Worm (Caenorhabditis elegans) whole organism, late embryonic: ENCODE measurements around the gene F53F4.15.

ENCODE experiments used
- ets-4 ChIP-seq: sonication (generic microtip); optimal IDR thresholded peaks from 2 replicates; lab custom pipeline; 2016; ENCODE audit warnings: missing genetic modification characterization, missing compliant biosample characterization
- lim-6 ChIP-seq: sonication (generic microtip); optimal IDR thresholded peaks from 2 replicates; lab custom pipeline; 2016; ENCODE audit warnings: missing genetic modification characterization, missing compliant biosample characterization
- pqm-1 ChIP-seq: sonication (generic microtip); optimal IDR thresholded peaks from 2 replicates; lab custom pipeline; 2016; ENCODE audit warnings: missing genetic modification characterization, missing compliant biosample characterization

ce11 chrV:13655202-13655764 is 34.5 kb downstream of the F53F4.15 start:
- no peak for TF ChIP-seq ets-4 (tag; lab: Kevin White, UChicago)
- TF ChIP-seq lim-6 (tag; lab: Kevin White, UChicago) = no peak
- TF ChIP-seq pqm-1 (tag; lab: Kevin White, UChicago) = no peak
